Worm (Caenorhabditis elegans): ENCODE measurements around the gene srsx-3.

- TF ChIP-seq B0261.1 (tag; optimal IDR thresholded peaks at IDR 0.05) (no peak), unc-62 (GFP tag; optimal IDR thresholded peaks at IDR 0.05) (no peak), ama-1 (optimal IDR thresholded peaks at IDR 0.05) (no peak), ama-1 (GFP tag; optimal IDR thresholded peaks at IDR 0.05) (no peak), aptf-2 (GFP tag; conservative IDR thresholded peaks at IDR 0.05) (no peak), nhr-27 (tag; optimal IDR thresholded peaks at IDR 0.05) (no peak), egl-44 (GFP tag; IDR thresholded peaks at IDR 0.05) (no peak)
Observed at ce11 chrV:7943568-7943967, 6.5 kb upstream of the srsx-3 start, which contains the start of gene Y97E10B.1.
